Fruit fly (Drosophila melanogaster) whole organism, embryonic: ENCODE data around the gene Trax.

Experiments
- Atf3 ChIP-seq: fragments of 200-800 bp; sonication (Bioruptor generic); optimal IDR thresholded peaks from 3 replicates; lab custom pipeline; 2016; ENCODE audit warnings: missing biosample characterization, missing genetic modification characterization
- Blimp-1 ChIP-seq: fragments of 200-800 bp; sonication (Bioruptor generic); optimal IDR thresholded peaks from 3 replicates; lab custom pipeline; 2018; ENCODE audit warnings: missing biosample characterization, missing genetic modification characterization, mild to moderate bottlenecking, moderate library complexity, missing genetic modification reagents
- CG10147 ChIP-seq: fragments of 200-800 bp; sonication (Bioruptor generic); optimal IDR thresholded peaks from 2 replicates; lab custom pipeline; 2019; ENCODE audit warnings: missing biosample characterization, mild to moderate bottlenecking, missing genetic modification characterization, moderate library complexity
- CG12659 ChIP-seq: fragments of 200-800 bp; sonication (Bioruptor generic); optimal IDR thresholded peaks from 3 replicates; lab custom pipeline; 2017; ENCODE audit warnings: mild to moderate bottlenecking, missing biosample characterization, missing genetic modification reagents, missing genetic modification characterization
- CG13894 ChIP-seq: fragments of 200-800 bp; sonication (Bioruptor generic); optimal IDR thresholded peaks from 3 replicates; lab custom pipeline; 2018; ENCODE audit warnings: missing biosample characterization, mild to moderate bottlenecking, missing genetic modification characterization, moderate library complexity
- CG14441 ChIP-seq: fragments of 200-800 bp; sonication (Bioruptor generic); IDR thresholded peaks from 2 replicates; pipeline ENCODE4 v1.3.6; 2022; ENCODE audit warnings: missing biosample characterization, missing genetic modification characterization
- CG15696 ChIP-seq: fragments of 200-800 bp; sonication (Bioruptor generic); optimal IDR thresholded peaks from 2 replicates; lab custom pipeline; 2019; ENCODE audit warnings: missing biosample characterization, mild to moderate bottlenecking, missing genetic modification characterization, moderate library complexity
- CG17802 ChIP-seq: fragments of 200-800 bp; sonication (Bioruptor generic); optimal IDR thresholded peaks from 2 replicates; lab custom pipeline; 2018; ENCODE audit warnings: missing biosample characterization, mild to moderate bottlenecking, missing genetic modification characterization, moderate library complexity
- CG32532 ChIP-seq: fragments of 200-800 bp; sonication (Bioruptor generic); IDR thresholded peaks from 2 replicates; pipeline ENCODE4 v1.3.6; 2022; ENCODE audit warnings: missing biosample characterization, missing genetic modification characterization
- CG32772 ChIP-seq: fragments of 200-800 bp; sonication (Bioruptor generic); IDR thresholded peaks from 2 replicates; pipeline ENCODE4 v1.3.6; 2022; ENCODE audit warnings: missing biosample characterization, missing genetic modification characterization
- CG34376 ChIP-seq: fragments of 200-800 bp; sonication (Bioruptor generic); optimal IDR thresholded peaks from 2 replicates; lab custom pipeline; 2018; ENCODE audit warnings: missing biosample characterization, mild to moderate bottlenecking, missing genetic modification characterization
- CG3995 ChIP-seq: fragments of 200-800 bp; sonication (Bioruptor generic); optimal IDR thresholded peaks from 3 replicates; lab custom pipeline; 2016; ENCODE audit warnings: missing biosample characterization, missing genetic modification characterization
- CG5180 ChIP-seq: fragments of 200-800 bp; sonication (Bioruptor generic); optimal IDR thresholded peaks from 3 replicates; lab custom pipeline; 2017; ENCODE audit warnings: missing biosample characterization, missing genetic modification characterization, mild to moderate bottlenecking, moderate library complexity, missing genetic modification reagents
- CG7357 ChIP-seq: fragments of 200-800 bp; sonication (Bioruptor generic); IDR thresholded peaks from 3 replicates; pipeline ENCODE4 v1.3.6; 2022; ENCODE audit warnings: missing biosample characterization, missing genetic modification characterization
- CG9215 ChIP-seq: fragments of 200-800 bp; sonication (Bioruptor generic); IDR thresholded peaks from 2 replicates; pipeline ENCODE4 v1.3.6; 2022; ENCODE audit warnings: missing biosample characterization, missing genetic modification characterization
- CoRest ChIP-seq: fragments of 200-800 bp; sonication (Bioruptor generic); optimal IDR thresholded peaks from 3 replicates; lab custom pipeline; 2018; ENCODE audit warnings: missing biosample characterization, mild to moderate bottlenecking, missing genetic modification characterization, moderate library complexity
- D19A ChIP-seq: fragments of 200-800 bp; optimal IDR thresholded peaks from 3 replicates; lab custom pipeline; 2019; ENCODE audit warnings: missing biosample characterization, mild to moderate bottlenecking, missing genetic modification characterization, moderate library complexity
- Eip74EF ChIP-seq, 2 experiments: fragments of 200-800 bp in 1 of 2; fragments of >200 bp in 1 of 2; sonication (Bioruptor generic) in 1 of 2; optimal IDR thresholded peaks; 2 replicates each; lab custom pipeline; 2017 to 2019; ENCODE audit warnings: missing biosample characterization in 2 of 2, missing genetic modification characterization in 2 of 2, mild to moderate bottlenecking in 1 of 2, moderate library complexity in 1 of 2
- Gsc ChIP-seq: fragments of 200-800 bp; sonication (Bioruptor generic); IDR thresholded peaks from 2 replicates; pipeline ENCODE4 v1.3.6; 2022; ENCODE audit warnings: missing biosample characterization, missing genetic modification characterization
- Hmx ChIP-seq: fragments of 200-800 bp; sonication (Bioruptor generic); optimal IDR thresholded peaks from 2 replicates; lab custom pipeline; 2016; ENCODE audit warnings: missing biosample characterization, missing genetic modification characterization
- Lhr ChIP-seq: fragments of 200-800 bp; sonication (Bioruptor generic); optimal IDR thresholded peaks from 3 replicates; lab custom pipeline; 2017; ENCODE audit warnings: mild to moderate bottlenecking, missing biosample characterization, missing genetic modification reagents, missing genetic modification characterization
- Meics ChIP-seq: fragments of 200-800 bp; sonication (Bioruptor generic); optimal IDR thresholded peaks from 2 replicates; lab custom pipeline; 2017; ENCODE audit warnings: missing biosample characterization, mild to moderate bottlenecking, missing genetic modification characterization
- NK7.1 ChIP-seq: fragments of 200-800 bp; sonication (Bioruptor generic); optimal IDR thresholded peaks from 3 replicates; lab custom pipeline; 2016; ENCODE audit warnings: missing biosample characterization, missing genetic modification characterization
- Oli ChIP-seq: fragments of 200-800 bp; sonication (Bioruptor generic); optimal IDR thresholded peaks from 2 replicates; lab custom pipeline; 2018; ENCODE audit warnings: missing biosample characterization, mild to moderate bottlenecking, missing genetic modification characterization, moderate library complexity
- PHDP ChIP-seq: fragments of 200-800 bp; sonication (Bioruptor generic); optimal IDR thresholded peaks from 3 replicates; lab custom pipeline; 2018; ENCODE audit warnings: missing biosample characterization, mild to moderate bottlenecking, missing genetic modification characterization, moderate library complexity
- Pdp1 ChIP-seq, 2 experiments: fragments of 200-800 bp; sonication (Bioruptor generic); optimal IDR thresholded peaks; 3 replicates each; lab custom pipeline; 2016; ENCODE audit warnings: missing biosample characterization in 2 of 2, missing genetic modification characterization in 2 of 2, mild to moderate bottlenecking in 1 of 2, moderate library complexity in 1 of 2
- Sry-β ChIP-seq: fragments of 200-800 bp; sonication (Bioruptor generic); optimal IDR thresholded peaks from 2 replicates; lab custom pipeline; 2018; ENCODE audit warnings: missing biosample characterization, mild to moderate bottlenecking, missing genetic modification characterization, moderate library complexity
- ara ChIP-seq: fragments of 200-800 bp; sonication (Bioruptor generic); IDR thresholded peaks from 2 replicates; pipeline ENCODE4 v1.3.6; 2022; ENCODE audit warnings: missing biosample characterization, missing genetic modification characterization
- btn ChIP-seq: fragments of 200-800 bp; sonication (Bioruptor generic); optimal IDR thresholded peaks from 2 replicates; lab custom pipeline; 2016; ENCODE audit warnings: missing biosample characterization, missing genetic modification characterization
- cg ChIP-seq: fragments of 200-800 bp; sonication (Bioruptor generic); optimal IDR thresholded peaks from 3 replicates; lab custom pipeline; 2019; ENCODE audit warnings: missing biosample characterization, mild to moderate bottlenecking, missing genetic modification characterization, moderate library complexity
- ci ChIP-seq: fragments of 200-800 bp; sonication (Bioruptor generic); IDR thresholded peaks from 3 replicates; pipeline ENCODE4 v1.3.6; 2022; ENCODE audit warnings: missing biosample characterization, missing genetic modification characterization
- crol ChIP-seq: fragments of 200-800 bp; sonication (Bioruptor generic); IDR thresholded peaks from 2 replicates; pipeline ENCODE4 v1.3.6; 2022; ENCODE audit warnings: missing biosample characterization, missing genetic modification characterization
- dati ChIP-seq: fragments of 200-800 bp; sonication (Bioruptor generic); IDR thresholded peaks from 2 replicates; pipeline ENCODE4 v1.3.6; 2022; ENCODE audit warnings: missing biosample characterization, missing genetic modification characterization
- dmrt11E ChIP-seq: fragments of 200-800 bp; sonication (Bioruptor generic); optimal IDR thresholded peaks from 3 replicates; lab custom pipeline; 2018; ENCODE audit warnings: missing biosample characterization, mild to moderate bottlenecking, missing genetic modification characterization, moderate library complexity
- inv ChIP-seq: fragments of 200-800 bp; sonication (Bioruptor generic); IDR thresholded peaks from 2 replicates; pipeline ENCODE4 v1.3.6; 2022; ENCODE audit warnings: missing biosample characterization, missing genetic modification characterization; ENCODE audit not compliant: partially characterized antibody
- ken ChIP-seq: fragments of 200-800 bp; sonication (Bioruptor generic); IDR thresholded peaks from 3 replicates; pipeline ENCODE4 v1.3.6; 2022; ENCODE audit warnings: missing biosample characterization, missing genetic modification characterization
- odd ChIP-seq: fragments of 200-800 bp; sonication (Bioruptor generic); optimal IDR thresholded peaks from 2 replicates; lab custom pipeline; 2017; ENCODE audit warnings: missing biosample characterization, mild to moderate bottlenecking, missing genetic modification characterization
- pum ChIP-seq: fragments of 200-800 bp; sonication (Bioruptor generic); optimal IDR thresholded peaks from 2 replicates; lab custom pipeline; 2016; ENCODE audit warnings: missing biosample characterization, missing genetic modification characterization
- ro ChIP-seq: fragments of 200-800 bp; sonication (Bioruptor generic); IDR thresholded peaks from 2 replicates; pipeline ENCODE4 v1.3.6; 2022; ENCODE audit warnings: missing biosample characterization, missing genetic modification characterization
- sens ChIP-seq: fragments of 200-800 bp; sonication (Bioruptor generic); peaks from one replicate; lab custom pipeline; 2016; ENCODE audit warnings: missing biosample characterization, missing genetic modification characterization
- so ChIP-seq: fragments of 200-800 bp; sonication (Bioruptor generic); IDR thresholded peaks from 3 replicates; pipeline ENCODE4 v1.3.6; 2022; ENCODE audit warnings: missing biosample characterization, missing genetic modification characterization
- sob ChIP-seq: fragments of 200-800 bp; sonication (Bioruptor generic); IDR thresholded peaks from 2 replicates; pipeline ENCODE4 v1.3.6; 2022; ENCODE audit warnings: missing biosample characterization, missing genetic modification characterization
- ssp ChIP-seq: fragments of 200-800 bp; sonication (Bioruptor generic); IDR thresholded peaks from 2 replicates; pipeline ENCODE4 v1.3.6; 2022; ENCODE audit warnings: missing biosample characterization, missing genetic modification characterization
- tup ChIP-seq: fragments of 200-800 bp; sonication (Bioruptor generic); optimal IDR thresholded peaks from 2 replicates; lab custom pipeline; 2016; ENCODE audit warnings: missing biosample characterization, mild to moderate bottlenecking, missing genetic modification characterization, moderate library complexity
- unpg ChIP-seq: fragments of 200-800 bp; sonication (Bioruptor generic); optimal IDR thresholded peaks from 3 replicates; lab custom pipeline; 2018; ENCODE audit warnings: missing biosample characterization, mild to moderate bottlenecking, missing genetic modification characterization, moderate library complexity
- zf30C ChIP-seq: fragments of 200-800 bp; sonication (Bioruptor generic); optimal IDR thresholded peaks from 3 replicates; lab custom pipeline; 2018; ENCODE audit warnings: missing biosample characterization, mild to moderate bottlenecking, missing genetic modification characterization

Trax gene

DNA sequence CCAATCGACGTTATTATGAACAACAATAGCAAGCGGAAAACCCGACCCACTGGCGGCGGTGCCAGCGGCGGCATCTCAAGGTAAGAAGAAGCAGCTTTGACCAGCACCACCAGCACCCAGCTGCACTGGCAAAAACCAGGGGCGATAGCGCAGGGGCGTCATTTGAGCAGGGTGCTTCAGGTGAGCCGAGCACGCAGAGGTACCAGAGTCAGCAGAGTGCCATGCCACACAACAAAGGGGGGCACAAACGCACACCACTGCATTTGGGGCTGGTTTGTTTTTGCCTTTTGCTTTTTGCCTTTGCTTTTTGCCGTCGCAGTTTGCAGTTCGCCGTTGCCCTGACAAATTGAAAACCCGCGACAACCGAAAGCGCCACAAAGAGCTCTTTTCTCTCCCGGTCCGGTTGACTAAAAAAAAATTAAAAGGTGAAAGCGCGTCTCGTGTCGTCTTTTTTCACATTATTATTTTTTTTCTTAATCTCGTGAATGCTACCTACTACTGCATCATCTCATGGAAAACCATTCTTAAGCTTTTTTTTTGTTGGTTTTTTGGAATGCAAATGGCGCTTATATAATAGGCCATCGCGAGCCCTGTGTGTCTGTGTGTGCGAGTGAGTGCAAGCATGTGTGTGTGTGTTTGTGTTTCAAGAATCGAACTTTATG is 47.7 kb downstream of the Trax start (continued):
- TF ChIP-seq NK7.1 (GFP tag; lab: Kevin White, UChicago) (no peak), Sry-β (GFP tag; lab: Kevin White, UChicago) (no peak), Atf3 (GFP tag; lab: Kevin White, UChicago) (no peak), CG13894 (no peak), sob (0 out of 2 replicates have a peak, but pooled peaks have one; percentile 17), pum (no peak), dmrt11E (no peak), ssp (no peak), CG32532 (GFP tag; lab: Robert Waterston, UW) (0 out of 2 replicates have a peak, but pooled peaks have one; percentile 17), PHDP (tag; lab: Kevin White, UChicago) (no peak), dati (GFP tag; lab: Robert Waterston, UW) (0 out of 2 replicates have a peak, but pooled peaks have one; percentile 16), ken (0 out of 3 replicates have a peak, but pooled peaks have one; percentile 19), tup (no peak), Pdp1 (GFP tag; optimal IDR thresholded peaks at IDR 0.05; lab: Kevin White, UChicago) (peak in 1 of 2 experiments; percentile 93)

dm6 chr3R:15409772-15410688 is 48.5 kb downstream of the Trax start:
- TF ChIP-seq CG17802 (tag; lab: Kevin White, UChicago), result no peak
- no peak for TF ChIP-seq btn (GFP tag; lab: Kevin White, UChicago)
- 0 out of 3 replicates have a peak, but pooled peaks have one; percentile 46 for TF ChIP-seq ci (GFP tag; lab: Robert Waterston, UW)
- TF ChIP-seq ro (GFP tag; lab: Robert Waterston, UW), result no peak
- TF ChIP-seq CG10147 (GFP tag; lab: Kevin White, UChicago), result no peak
- no peak for TF ChIP-seq so
- no peak for TF ChIP-seq CG34376 (GFP tag; lab: Kevin White, UChicago)
- no peak for TF ChIP-seq Oli (tag; lab: Kevin White, UChicago)
- TF ChIP-seq Meics (GFP tag; lab: Kevin White, UChicago), result peak; percentile 14
- TF ChIP-seq CG9215, result no peak
- peak; percentile 6; the same call in 1 of the 2 replicates for TF ChIP-seq CG14441 (GFP tag; lab: Robert Waterston, UW)
- peak; percentile 6 for TF ChIP-seq CG12659 (GFP tag; lab: Kevin White, UChicago)
- no peak for TF ChIP-seq CG7357 (GFP tag; lab: Robert Waterston, UW)
- TF ChIP-seq CoRest (tag; lab: Kevin White, UChicago), result no peak
- no peak for TF ChIP-seq inv (GFP tag; lab: Robert Waterston, UW)
- peak; percentile 36 for TF ChIP-seq Blimp-1 (GFP tag; lab: Kevin White, UChicago)
- no peak for TF ChIP-seq Lhr (GFP tag; lab: Kevin White, UChicago)
- no peak for TF ChIP-seq zf30C (GFP tag; lab: Kevin White, UChicago)
- TF ChIP-seq Gsc (GFP tag; lab: Robert Waterston, UW), result no peak
- TF ChIP-seq ara (GFP tag; lab: Robert Waterston, UW), result 0 out of 2 replicates have a peak, but pooled peaks have one; percentile 6
- TF ChIP-seq odd, result peak; percentile 21
- peak; percentile 75 for TF ChIP-seq cg (GFP tag; lab: Kevin White, UChicago)
- no peak for TF ChIP-seq CG32772 (GFP tag; lab: Robert Waterston, UW)
- peak; percentile 78 for TF ChIP-seq crol
- no peak for TF ChIP-seq CG15696 (tag; lab: Kevin White, UChicago)
- TF ChIP-seq CG3995, result no peak
- peak in 1 of 2 experiments; percentile 42 for TF ChIP-seq Eip74EF (GFP tag; optimal IDR thresholded peaks at IDR 0.05; lab: Kevin White, UChicago)
- TF ChIP-seq CG32532 (GFP tag; lab: Robert Waterston, UW), result no peak
- peak; percentile 13 for TF ChIP-seq CG5180
- TF ChIP-seq Hmx (GFP tag; lab: Kevin White, UChicago), result no peak
- TF ChIP-seq sens (GFP tag; lab: Kevin White, UChicago), result peak; percentile 25
- TF ChIP-seq D19A (tag; lab: Kevin White, UChicago), result no peak
- no peak for TF ChIP-seq unpg (GFP tag; lab: Kevin White, UChicago)
